Fruit fly (Drosophila melanogaster) whole organism, pupa: Measurements from ENCODE around the gene CG17477.

Experiments
- CG15710 ChIP-seq: fragments of 200-800 bp; sonication (Bioruptor generic); optimal IDR thresholded peaks from 2 replicates; lab custom pipeline; 2018; ENCODE audit warnings: missing biosample characterization, mild to moderate bottlenecking, missing genetic modification characterization, moderate library complexity
- CG34367 ChIP-seq: fragments of 200-800 bp; sonication (Bioruptor generic); optimal IDR thresholded peaks from 2 replicates; lab custom pipeline; 2018; ENCODE audit warnings: missing biosample characterization, mild to moderate bottlenecking, missing genetic modification characterization
- gl ChIP-seq: fragments of 200-800 bp; sonication (Bioruptor generic); optimal IDR thresholded peaks from 2 replicates; lab custom pipeline; 2018; ENCODE audit warnings: missing biosample characterization, mild to moderate bottlenecking, missing genetic modification characterization

DNA sequence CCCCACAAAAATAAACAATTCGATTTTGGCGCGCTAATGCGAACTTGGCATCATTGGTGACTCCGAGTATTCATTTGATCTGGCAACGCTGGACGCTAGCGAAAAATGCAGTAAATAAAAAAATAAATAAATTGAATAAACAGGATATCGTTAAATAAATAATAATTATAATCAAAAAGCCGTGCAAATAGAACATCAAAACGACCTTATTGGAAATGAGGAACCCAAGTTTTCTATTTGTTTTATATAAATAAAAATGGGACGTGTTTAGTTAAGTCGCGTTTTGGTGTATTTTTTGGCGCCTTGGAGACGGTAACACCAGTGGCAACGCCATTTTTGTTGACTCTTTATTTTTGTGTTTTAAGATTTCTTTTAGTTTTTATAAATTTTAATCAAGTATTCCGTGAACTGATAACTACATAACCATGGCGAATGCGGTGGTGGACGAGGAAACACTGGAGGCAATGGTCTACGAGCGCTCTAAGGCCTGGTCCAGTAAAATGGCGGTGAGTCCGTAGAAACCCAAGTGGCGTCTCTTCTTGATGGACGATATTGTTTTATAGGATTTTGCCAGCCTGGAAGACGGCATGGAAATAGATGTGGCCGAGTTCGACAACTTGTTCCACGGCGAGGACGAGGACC is 38.6 kb downstream of the CG17477 start, which contains the start of gene cal1:
- TF ChIP-seq gl (no peak), CG15710 (tag; lab: Kevin White, UChicago) (no peak), CG34367 (tag; lab: Kevin White, UChicago) (no peak)
